Fruit fly (Drosophila melanogaster) S2 (cell line): Measurements from ENCODE around the gene HLH3B.

Source experiments
- CG8478 ChIP-seq: fragments of >200 bp; optimal IDR thresholded peaks from 2 replicates; lab custom pipeline; 2018
- CTCF ChIP-seq, 2 experiments: fragments of >200 bp; optimal IDR thresholded peaks; 2 replicates each; lab custom pipeline; 2018

DNA sequence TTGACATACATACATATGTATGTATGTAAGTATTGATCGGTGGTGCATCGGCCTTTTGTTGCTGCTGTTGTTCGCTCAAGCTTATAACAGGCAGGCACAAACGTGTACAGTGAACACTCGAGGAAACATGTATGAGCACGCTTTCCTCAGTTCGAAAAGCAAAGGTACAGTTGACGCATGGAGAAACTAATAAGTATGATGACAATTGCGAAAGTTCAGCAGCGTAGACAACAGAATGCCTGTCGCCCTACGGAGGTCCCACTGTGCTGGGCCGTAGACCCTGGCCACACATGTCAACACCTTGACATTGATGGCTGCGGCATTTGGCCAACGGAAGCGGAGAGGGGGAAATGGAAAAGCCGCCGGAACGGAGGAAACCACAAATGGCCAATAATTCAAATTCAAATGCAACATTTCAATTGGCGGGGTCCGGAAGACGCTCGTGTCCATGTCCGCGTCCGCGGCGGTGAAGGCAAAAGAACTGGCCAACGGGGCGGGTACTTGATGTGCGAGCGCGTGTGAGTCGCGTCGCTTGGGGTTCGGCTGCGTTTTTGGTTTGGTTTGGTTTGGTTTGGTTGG lies 26.7 kb upstream of the HLH3B start, which contains the start of gene CG2681:
- TF ChIP-seq CG8478 (no peak), CTCF (optimal IDR thresholded peaks at IDR 0.05; lab: Kevin White, UChicago) (no peak)
